Fruit fly (Drosophila melanogaster): ENCODE data around the gene Hsp67Bc.

Hsp67Bc gene

dm6 chr3L:9410754-9411423 is 38.6 kb upstream of the Hsp67Bc start, which contains the start of the genes CG4022 and Cpsf5 (continued):
- no peak for TF ChIP-seq Dip2 (GFP tag; IDR thresholded peaks at IDR 0.05)
- peak in 1 of 2 experiments; percentile 53 for TF ChIP-seq crp (GFP tag; optimal IDR thresholded peaks at IDR 0.05)
- peak; percentile 23 for TF ChIP-seq CG34376 (GFP tag; optimal IDR thresholded peaks at IDR 0.05)
- TF ChIP-seq zfh1 (GFP tag; IDR thresholded peaks at IDR 0.05) = peak; percentile 83
- peak; percentile 78 for TF ChIP-seq gcm (GFP tag; optimal IDR thresholded peaks at IDR 0.05)
- TF ChIP-seq tx (GFP tag; optimal IDR thresholded peaks at IDR 0.05) = peak; percentile 40
- TF ChIP-seq ase (GFP tag; IDR thresholded peaks at IDR 0.05) = peak; percentile 73; the same call in 2 of the 3 replicates
- TF ChIP-seq Doc2 (GFP tag; IDR thresholded peaks at IDR 0.05) = no peak
- TF ChIP-seq sc (optimal IDR thresholded peaks at IDR 0.05) = no peak
- peak; percentile 16 for TF ChIP-seq sc (GFP tag; optimal IDR thresholded peaks at IDR 0.05)
- peak; percentile 63 to 70 for TF ChIP-seq chif (GFP tag; optimal IDR thresholded peaks at IDR 0.05)
- peak; percentile 82 for TF ChIP-seq CG12155 (GFP tag; optimal IDR thresholded peaks at IDR 0.05)
- TF ChIP-seq HLHmδ (GFP tag; optimal IDR thresholded peaks at IDR 0.05) = no peak
- no peak; the same call in 1 of the 3 replicates for TF ChIP-seq Optix (GFP tag; IDR thresholded peaks at IDR 0.05)
- peak; percentile 63 for TF ChIP-seq Elba2 (GFP tag; optimal IDR thresholded peaks at IDR 0.05)
- TF ChIP-seq bowl (GFP tag; IDR thresholded peaks at IDR 0.05) = 0 out of 2 replicates have a peak, but pooled peaks have one; percentile 13
- TF ChIP-seq Hr51 (GFP tag; optimal IDR thresholded peaks at IDR 0.05) = peak; percentile 46 to 83
- TF ChIP-seq CG13424 (tag; optimal IDR thresholded peaks at IDR 0.05) = peak; percentile 92
- peak; percentile 44 for TF ChIP-seq Myb (GFP tag; optimal IDR thresholded peaks at IDR 0.05)
- TF ChIP-seq gfzf (GFP tag; optimal IDR thresholded peaks at IDR 0.05) = peak; percentile 71
- TF ChIP-seq Camta (GFP tag; optimal IDR thresholded peaks at IDR 0.05) = peak; percentile 61
- TF ChIP-seq CG9727 (GFP tag; optimal IDR thresholded peaks at IDR 0.05) = peak; percentile 84
- no peak for TF ChIP-seq pfk (GFP tag; optimal IDR thresholded peaks at IDR 0.05)
- TF ChIP-seq ATbp (GFP tag; optimal IDR thresholded peaks at IDR 0.05) = peak; percentile 62
- TF ChIP-seq eve (GFP tag; optimal IDR thresholded peaks at IDR 0.05) = no peak
- peak; percentile 80 for TF ChIP-seq CG18619 (GFP tag; optimal IDR thresholded peaks at IDR 0.05)
- peak; percentile 83 for TF ChIP-seq Dek (tag; optimal IDR thresholded peaks at IDR 0.05)
- TF ChIP-seq Dll (GFP tag; IDR thresholded peaks at IDR 0.05; ENCODE audit: partially characterized antibody) = peak; percentile 50
- TF ChIP-seq CG4360 (GFP tag; IDR thresholded peaks at IDR 0.05) = no peak
- TF ChIP-seq CG17829 (tag; optimal IDR thresholded peaks at IDR 0.05) = peak; percentile 91
- TF ChIP-seq knrl (GFP tag; IDR thresholded peaks at IDR 0.05; ENCODE audit: partially characterized antibody) = peak; percentile 61
- peak; percentile 70 for TF ChIP-seq CG11247 (GFP tag; IDR thresholded peaks at IDR 0.05)
- TF ChIP-seq Bteb2 (GFP tag; optimal IDR thresholded peaks at IDR 0.05) = peak; percentile 48
- TF ChIP-seq CG9437 (GFP tag; optimal IDR thresholded peaks at IDR 0.05) = peak; percentile 60
- peak; percentile 72 for TF ChIP-seq bab2 (GFP tag; optimal IDR thresholded peaks at IDR 0.05)
- TF ChIP-seq fd102C (GFP tag; optimal IDR thresholded peaks at IDR 0.05) = no peak
- peak; percentile 82 for TF ChIP-seq CG9215 (GFP tag; IDR thresholded peaks at IDR 0.05)
- no peak for TF ChIP-seq dmrt99B (tag; optimal IDR thresholded peaks at IDR 0.05)
- TF ChIP-seq CG4328 (GFP tag; optimal IDR thresholded peaks at IDR 0.05) = peak; percentile 78
- 0 out of 2 replicates have a peak, but pooled peaks have one; percentile 16 for TF ChIP-seq unc-4 (GFP tag; IDR thresholded peaks at IDR 0.05; ENCODE audit: partially characterized antibody)

Measured in whole organism, embryonic.